Worm (Caenorhabditis elegans) whole organism, L1 larva: ENCODE data around the gene C54F6.15.

Source experiments
- aly-2 ChIP-seq: fragments of 150-350 bp; optimal IDR thresholded peaks from 2 replicates; lab custom pipeline; 2014; ENCODE audit warnings: missing biosample characterization, missing genetic modification characterization
- elt-2 ChIP-seq: sonication (generic microtip); optimal IDR thresholded peaks from 2 replicates; lab custom pipeline; 2016; ENCODE audit warnings: missing genetic modification characterization, mild to moderate bottlenecking, inconsistent platforms, missing compliant biosample characterization, missing genetic modification reagents
- lin-15B ChIP-seq: fragments of 150-350 bp; sonication (generic microtip); optimal IDR thresholded peaks from 3 replicates; lab custom pipeline; 2014; ENCODE audit warnings: missing biosample characterization, missing genetic modification characterization
- nhr-11 ChIP-seq: fragments of 150-350 bp; optimal IDR thresholded peaks from 2 replicates; lab custom pipeline; 2014; ENCODE audit warnings: missing biosample characterization, missing genetic modification characterization
- nhr-12 ChIP-seq: sonication (generic microtip); optimal IDR thresholded peaks from 2 replicates; lab custom pipeline; 2017; ENCODE audit warnings: missing biosample characterization, missing genetic modification characterization
- nhr-237 ChIP-seq: fragments of 150-350 bp; optimal IDR thresholded peaks from 2 replicates; lab custom pipeline; 2014; ENCODE audit warnings: missing biosample characterization, missing genetic modification characterization
- pag-3 ChIP-seq: sonication (generic microtip); optimal IDR thresholded peaks from 2 replicates; lab custom pipeline; 2017; ENCODE audit warnings: missing genetic modification characterization, mild to moderate bottlenecking, missing compliant biosample characterization, antibody characterized with exemption, borderline replicate concordance; ENCODE audit not compliant: insufficient read depth
- sptf-1 ChIP-seq: fragments of 150-350 bp; optimal IDR thresholded peaks from 2 replicates; lab custom pipeline; 2014; ENCODE audit warnings: missing biosample characterization, missing genetic modification characterization
- zag-1 ChIP-seq: fragments of 150-350 bp; optimal IDR thresholded peaks from 2 replicates; lab custom pipeline; 2014; ENCODE audit warnings: missing biosample characterization, missing genetic modification characterization
- ztf-11 ChIP-seq, 2 experiments: sonication (generic microtip); optimal IDR thresholded peaks; 2 replicates each; lab custom pipeline; 2016 to 2017; ENCODE audit warnings: missing genetic modification characterization in 2 of 2, missing biosample characterization in 1 of 2, missing compliant biosample characterization in 1 of 2

ce11 chrV:7524447-7524846 is 2.3 kb upstream of the C54F6.15 start, which contains the start of gene C54F6.20:
- TF ChIP-seq aly-2 (tag; lab: Kevin White, UChicago) (no peak), nhr-11 (no peak), nhr-12 (tag; lab: Kevin White, UChicago) (no peak), elt-2 (tag; lab: Kevin White, UChicago) (no peak), nhr-237 (no peak), ztf-11 (tag; optimal IDR thresholded peaks at IDR 0.05; lab: Kevin White, UChicago) (no peak), zag-1 (tag; lab: Kevin White, UChicago) (no peak), sptf-1 (tag; lab: Kevin White, UChicago) (no peak), lin-15B (tag; lab: Kevin White, UChicago) (no peak), pag-3 (tag; lab: Kevin White, UChicago) (no peak)
